Fruit fly (Drosophila melanogaster) whole organism, embryonic: ENCODE measurements around the gene PhKgamma.

Experiments
- Ada2b ChIP-seq: fragments of 200-800 bp; sonication (Bioruptor generic); IDR thresholded peaks from 2 replicates; pipeline ENCODE4 v1.3.6; 2022; ENCODE audit warnings: missing biosample characterization, missing genetic modification characterization
- Atf-2 ChIP-seq: fragments of 200-800 bp; sonication (Bioruptor generic); optimal IDR thresholded peaks from 2 replicates; lab custom pipeline; 2016; ENCODE audit warnings: missing biosample characterization, missing genetic modification characterization
- BtbVII ChIP-seq: fragments of 200-800 bp; sonication (Bioruptor generic); optimal IDR thresholded peaks from 3 replicates; lab custom pipeline; 2017; ENCODE audit warnings: missing biosample characterization, mild to moderate bottlenecking, missing genetic modification characterization
- CG10274 ChIP-seq: fragments of 200-800 bp; sonication (Bioruptor generic); optimal IDR thresholded peaks from 3 replicates; lab custom pipeline; 2017; ENCODE audit warnings: missing biosample characterization, mild to moderate bottlenecking, missing genetic modification characterization
- CG11695 ChIP-seq: fragments of 200-800 bp; sonication (Bioruptor generic); IDR thresholded peaks from 3 replicates; pipeline ENCODE4 v1.3.6; 2022; ENCODE audit warnings: missing biosample characterization, missing genetic modification characterization
- CG1233 ChIP-seq: fragments of 200-800 bp; sonication (Bioruptor generic); optimal IDR thresholded peaks from 4 replicates; lab custom pipeline; 2018; ENCODE audit warnings: missing biosample characterization, mild to moderate bottlenecking, missing genetic modification characterization
- CG12744 ChIP-seq: fragments of 200-800 bp; sonication (Bioruptor generic); optimal IDR thresholded peaks from 2 replicates; lab custom pipeline; 2016; ENCODE audit warnings: missing biosample characterization, missing genetic modification characterization
- CG13287 ChIP-seq: fragments of 200-800 bp; sonication (Bioruptor generic); IDR thresholded peaks from 2 replicates; pipeline ENCODE4 v1.3.6; 2022; ENCODE audit warnings: missing biosample characterization, missing genetic modification characterization; ENCODE audit not compliant: partially characterized antibody
- CG1603 ChIP-seq: fragments of 200-800 bp; sonication (Bioruptor generic); optimal IDR thresholded peaks from 2 replicates; lab custom pipeline; 2019; ENCODE audit warnings: missing biosample characterization, mild to moderate bottlenecking, missing genetic modification characterization, moderate library complexity
- CG1647 ChIP-seq: fragments of 200-800 bp; sonication (Bioruptor generic); optimal IDR thresholded peaks from 3 replicates; lab custom pipeline; 2016; ENCODE audit warnings: missing biosample characterization, missing genetic modification characterization
- CG16779 ChIP-seq: fragments of 200-800 bp; sonication (Bioruptor generic); IDR thresholded peaks from 2 replicates; pipeline ENCODE4 v1.3.6; 2022; ENCODE audit warnings: missing biosample characterization, missing genetic modification characterization
- CG31441 ChIP-seq: fragments of 200-800 bp; sonication (Bioruptor generic); IDR thresholded peaks from 2 replicates; pipeline ENCODE4 v1.3.6; 2022; ENCODE audit warnings: missing biosample characterization, missing genetic modification characterization
- CG33213 ChIP-seq: fragments of 200-800 bp; sonication (Bioruptor generic); optimal IDR thresholded peaks from 3 replicates; lab custom pipeline; 2016; ENCODE audit warnings: missing biosample characterization, missing genetic modification characterization
- CG3726 ChIP-seq: fragments of 200-800 bp; sonication (Bioruptor generic); IDR thresholded peaks from 3 replicates; pipeline ENCODE4, ENCODE4 v1.3.6; 2022; ENCODE audit warnings: missing biosample characterization, missing genetic modification characterization
- CG3847 ChIP-seq: fragments of 200-800 bp; sonication (Bioruptor generic); IDR thresholded peaks from 2 replicates; pipeline ENCODE4 v1.3.6; 2022; ENCODE audit warnings: missing biosample characterization, missing genetic modification characterization
- CG7556 ChIP-seq: fragments of 200-800 bp; sonication (Bioruptor generic); optimal IDR thresholded peaks from 2 replicates; lab custom pipeline; 2017; ENCODE audit warnings: missing biosample characterization, mild to moderate bottlenecking, missing genetic modification characterization
- D19A ChIP-seq: fragments of 200-800 bp; optimal IDR thresholded peaks from 3 replicates; lab custom pipeline; 2019; ENCODE audit warnings: missing biosample characterization, mild to moderate bottlenecking, missing genetic modification characterization, moderate library complexity
- Dp ChIP-seq: fragments of 200-800 bp; sonication (Bioruptor generic); optimal IDR thresholded peaks from 2 replicates; lab custom pipeline; 2018; ENCODE audit warnings: missing biosample characterization, mild to moderate bottlenecking, missing genetic modification characterization, moderate library complexity
- HHEX ChIP-seq: fragments of 200-800 bp; sonication (Bioruptor generic); optimal IDR thresholded peaks from 3 replicates; lab custom pipeline; 2017; ENCODE audit warnings: missing biosample characterization, mild to moderate bottlenecking, missing genetic modification characterization, missing genetic modification reagents
- Med ChIP-seq: fragments of 200-800 bp; sonication (Bioruptor generic); peaks from one replicate; lab custom pipeline; 2016; ENCODE audit warnings: missing biosample characterization, missing genetic modification characterization, mild to moderate bottlenecking, inconsistent platforms, moderate library complexity
- NC2β ChIP-seq: fragments of 200-800 bp; sonication (Bioruptor generic); optimal IDR thresholded peaks from 2 replicates; lab custom pipeline; 2016; ENCODE audit warnings: missing biosample characterization, missing genetic modification characterization
- Sox100B ChIP-seq: fragments of 200-800 bp; sonication (Bioruptor generic); optimal IDR thresholded peaks from 3 replicates; lab custom pipeline; 2018; ENCODE audit warnings: missing biosample characterization, mild to moderate bottlenecking, missing genetic modification characterization
- Sry-β ChIP-seq: fragments of 200-800 bp; sonication (Bioruptor generic); optimal IDR thresholded peaks from 2 replicates; lab custom pipeline; 2018; ENCODE audit warnings: missing biosample characterization, mild to moderate bottlenecking, missing genetic modification characterization, moderate library complexity
- Xbp1 ChIP-seq: fragments of 200-800 bp; sonication (Bioruptor generic); optimal IDR thresholded peaks from 3 replicates; lab custom pipeline; 2016; ENCODE audit warnings: missing biosample characterization, mild to moderate bottlenecking, missing genetic modification characterization
- YL-1 ChIP-seq: fragments of 200-800 bp; sonication (Bioruptor generic); optimal IDR thresholded peaks from 3 replicates; lab custom pipeline; 2017; ENCODE audit warnings: missing biosample characterization, mild to moderate bottlenecking, missing genetic modification characterization
- ab ChIP-seq: fragments of 200-800 bp; sonication (Bioruptor generic); optimal IDR thresholded peaks from 2 replicates; lab custom pipeline; 2016; ENCODE audit warnings: missing biosample characterization, missing genetic modification characterization
- bowl ChIP-seq: fragments of 200-800 bp; sonication (Bioruptor generic); IDR thresholded peaks from 2 replicates; pipeline ENCODE4 v1.3.6; 2022; ENCODE audit warnings: missing biosample characterization, missing genetic modification characterization
- br ChIP-seq: fragments of >200 bp; optimal IDR thresholded peaks from 2 replicates; lab custom pipeline; 2017
- bsh ChIP-seq, 2 experiments: fragments of 200-800 bp; sonication (Bioruptor generic); optimal IDR thresholded peaks; 2 replicates each; lab custom pipeline; 2017 to 2018; ENCODE audit warnings: mild to moderate bottlenecking in 2 of 2, missing biosample characterization in 2 of 2, missing genetic modification characterization in 2 of 2, moderate library complexity in 1 of 2
- cad ChIP-seq: fragments of >200 bp; optimal IDR thresholded peaks from 2 replicates; lab custom pipeline; 2017; ENCODE audit warnings: missing biosample characterization, missing genetic modification characterization
- cas ChIP-seq: fragments of 200-800 bp; sonication (Bioruptor generic); IDR thresholded peaks from 2 replicates; pipeline ENCODE4 v1.3.6; 2022; ENCODE audit warnings: missing biosample characterization, missing genetic modification characterization
- croc ChIP-seq: fragments of 200-800 bp; sonication (Bioruptor generic); conservative IDR thresholded peaks from 3 replicates; pipeline ENCODE4 v1.3.6; 2022; ENCODE audit warnings: missing biosample characterization, missing genetic modification characterization
- disco-r ChIP-seq: fragments of 200-800 bp; sonication (Bioruptor generic); optimal IDR thresholded peaks from 2 replicates; lab custom pipeline; 2016; ENCODE audit warnings: missing biosample characterization, missing genetic modification characterization
- ewg ChIP-seq: fragments of 200-800 bp; sonication (Bioruptor generic); optimal IDR thresholded peaks from 3 replicates; lab custom pipeline; 2017; ENCODE audit warnings: mild to moderate bottlenecking, missing biosample characterization, missing genetic modification reagents, missing genetic modification characterization
- gt ChIP-seq: fragments of 200-800 bp; sonication (Bioruptor generic); IDR thresholded peaks from 2 replicates; pipeline ENCODE4 v1.3.6; 2022; ENCODE audit warnings: missing biosample characterization, missing genetic modification characterization
- jing ChIP-seq: fragments of 200-800 bp; sonication (Bioruptor generic); optimal IDR thresholded peaks from 2 replicates; lab custom pipeline; 2018; ENCODE audit warnings: missing biosample characterization, mild to moderate bottlenecking, missing genetic modification characterization
- lbe ChIP-seq: fragments of 200-800 bp; sonication (Bioruptor generic); optimal IDR thresholded peaks from 2 replicates; lab custom pipeline; 2016; ENCODE audit warnings: missing biosample characterization, mild to moderate bottlenecking, missing genetic modification characterization
- lola ChIP-seq, 3 experiments: fragments of >200 bp in 2 of 3; fragments of 200-800 bp in 1 of 3; sonication (Bioruptor generic) in 1 of 3; optimal IDR thresholded peaks; 2 replicates each; lab custom pipeline; 2017 to 2019; ENCODE audit warnings: missing biosample characterization in 3 of 3, missing genetic modification characterization in 3 of 3, mild to moderate bottlenecking in 1 of 3, moderate library complexity in 1 of 3
- maf-S ChIP-seq: fragments of 200-800 bp; sonication (Bioruptor generic); optimal IDR thresholded peaks from 2 replicates; lab custom pipeline; 2016; ENCODE audit warnings: missing biosample characterization, missing genetic modification characterization
- onecut ChIP-seq: fragments of 200-800 bp; sonication (Bioruptor generic); IDR thresholded peaks from 2 replicates; pipeline ENCODE4 v1.3.6; 2022; ENCODE audit warnings: missing biosample characterization, missing genetic modification characterization
- pnt ChIP-seq: fragments of 200-800 bp; sonication (Bioruptor generic); optimal IDR thresholded peaks from 3 replicates; lab custom pipeline; 2016; ENCODE audit warnings: missing biosample characterization, missing genetic modification characterization
- repo ChIP-seq: fragments of 200-800 bp; sonication (Bioruptor generic); optimal IDR thresholded peaks from 2 replicates; lab custom pipeline; 2016; ENCODE audit warnings: missing biosample characterization, missing genetic modification characterization
- sr ChIP-seq: fragments of 200-800 bp; sonication (Bioruptor generic); IDR thresholded peaks from 3 replicates; pipeline ENCODE4 v1.3.6; 2022; ENCODE audit warnings: missing biosample characterization, missing genetic modification characterization
- sug ChIP-seq: fragments of 200-800 bp; optimal IDR thresholded peaks from 2 replicates; lab custom pipeline; 2019; ENCODE audit warnings: missing biosample characterization, mild to moderate bottlenecking, missing genetic modification characterization, moderate library complexity
- ttk ChIP-seq: fragments of 200-800 bp; sonication (Bioruptor generic); IDR thresholded peaks from 2 replicates; pipeline ENCODE4 v2.1.2; 2022; ENCODE audit warnings: missing biosample characterization, missing genetic modification characterization
- twi ChIP-seq: fragments of 200-800 bp; optimal IDR thresholded peaks from 2 replicates; lab custom pipeline; 2019; ENCODE audit warnings: missing biosample characterization, mild to moderate bottlenecking, missing genetic modification characterization, moderate library complexity
- vfl ChIP-seq: fragments of 200-800 bp; sonication (Bioruptor generic); optimal IDR thresholded peaks from 2 replicates; lab custom pipeline; 2016; ENCODE audit warnings: missing biosample characterization, missing genetic modification characterization
- wek ChIP-seq: fragments of 200-800 bp; sonication (Bioruptor generic); optimal IDR thresholded peaks from 3 replicates; lab custom pipeline; 2018; ENCODE audit warnings: missing biosample characterization, mild to moderate bottlenecking, missing genetic modification characterization, moderate library complexity
- yki ChIP-seq: fragments of >200 bp; optimal IDR thresholded peaks from 3 replicates; lab custom pipeline; 2018
- zen ChIP-seq: fragments of 200-800 bp; sonication (Bioruptor generic); optimal IDR thresholded peaks from 3 replicates; lab custom pipeline; 2018; ENCODE audit warnings: missing biosample characterization, mild to moderate bottlenecking, missing genetic modification characterization, moderate library complexity
- zf30C ChIP-seq: fragments of 200-800 bp; sonication (Bioruptor generic); optimal IDR thresholded peaks from 3 replicates; lab custom pipeline; 2018; ENCODE audit warnings: missing biosample characterization, mild to moderate bottlenecking, missing genetic modification characterization
- zfh1 ChIP-seq: fragments of 200-800 bp; sonication (Bioruptor generic); IDR thresholded peaks from 3 replicates; pipeline ENCODE4 v1.3.6; 2022; ENCODE audit warnings: missing biosample characterization, missing genetic modification characterization

PhKgamma gene

DNA sequence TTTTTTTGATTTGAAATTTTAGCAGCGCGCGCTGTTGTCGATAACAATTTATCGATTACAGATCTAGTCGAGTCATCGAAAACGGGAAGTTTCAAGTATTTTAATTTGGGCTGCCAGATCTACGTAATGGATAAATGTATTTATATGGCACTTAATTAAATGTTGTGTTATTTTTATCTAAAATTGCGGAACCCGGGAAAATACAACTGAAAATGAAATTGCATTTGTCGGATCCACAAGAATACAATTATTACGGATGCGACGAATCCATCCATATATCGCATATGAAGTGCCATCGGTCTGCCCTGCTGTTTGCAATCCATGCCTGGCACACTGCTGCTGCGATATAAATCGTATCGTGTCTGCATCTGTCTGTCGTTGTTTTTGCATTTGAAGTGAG lies 25.2 kb downstream of the PhKgamma start, which contains the start of gene Tango10 (continued):
- no peak for TF ChIP-seq Sox100B (GFP tag; lab: Kevin White, UChicago)
- TF ChIP-seq YL-1 (GFP tag; lab: Kevin White, UChicago): peak; percentile 63
- no peak for TF ChIP-seq yki (lab: Kevin White, UChicago)
- TF ChIP-seq CG1233: no peak
- no peak for TF ChIP-seq cas
- peak; percentile 27 for TF ChIP-seq vfl
- peak; percentile 2 for TF ChIP-seq Atf-2
- no peak for TF ChIP-seq CG3726
- TF ChIP-seq zf30C (GFP tag; lab: Kevin White, UChicago): no peak
- TF ChIP-seq Xbp1 (GFP tag; lab: Kevin White, UChicago): peak; percentile 67
- peak; percentile 21 for TF ChIP-seq pnt
- TF ChIP-seq CG12744 (GFP tag; lab: Kevin White, UChicago): no peak
- no peak for TF ChIP-seq cad (GFP tag; lab: Kevin White, UChicago)
- peak; percentile 79 for TF ChIP-seq CG1603 (tag; lab: Kevin White, UChicago)
- peak; percentile 23 for TF ChIP-seq CG7556
- no peak for TF ChIP-seq wek
- peak; percentile 18 for TF ChIP-seq lbe (GFP tag; lab: Kevin White, UChicago)
- peak in 1 of 3 experiments; percentile 64 for TF ChIP-seq lola (GFP tag; optimal IDR thresholded peaks at IDR 0.05; lab: Kevin White, UChicago)
- no peak for TF ChIP-seq sr (GFP tag; lab: Robert Waterston, UW)
- TF ChIP-seq br (lab: Kevin White, UChicago): no peak
- TF ChIP-seq maf-S (GFP tag; lab: Kevin White, UChicago): peak; percentile 48
- TF ChIP-seq bsh (GFP tag; optimal IDR thresholded peaks at IDR 0.05; lab: Kevin White, UChicago): peak in 1 of 2 experiments; percentile 20
- no peak for TF ChIP-seq ttk
- peak; percentile 78 for TF ChIP-seq Med (GFP tag; lab: Kevin White, UChicago)
- TF ChIP-seq D19A: peak; percentile 12
- TF ChIP-seq Sry-β (GFP tag; lab: Kevin White, UChicago): no peak
- TF ChIP-seq ewg (GFP tag; lab: Kevin White, UChicago): peak; percentile 42
- peak; percentile 87 for TF ChIP-seq Dp
- peak; percentile 57 for TF ChIP-seq zen (tag; lab: Kevin White, UChicago)
- peak; percentile 1 for TF ChIP-seq repo
- no peak for TF ChIP-seq twi (tag; lab: Kevin White, UChicago)
- peak; percentile 23 for TF ChIP-seq onecut (GFP tag; lab: Robert Waterston, UW)
- TF ChIP-seq CG16779 (GFP tag; lab: Robert Waterston, UW): no peak
- no peak for TF ChIP-seq gt (GFP tag; lab: Robert Waterston, UW)
- peak; percentile 53 for TF ChIP-seq sug (tag; lab: Kevin White, UChicago)
- no peak for TF ChIP-seq BtbVII (GFP tag; lab: Kevin White, UChicago)
- peak; percentile 46 for TF ChIP-seq NC2β (GFP tag; lab: Kevin White, UChicago)
- no peak for TF ChIP-seq HHEX (GFP tag; lab: Kevin White, UChicago)
- TF ChIP-seq croc (GFP tag; lab: Robert Waterston, UW): peak; percentile 24; the same call in 1 of the 3 replicates
- TF ChIP-seq CG31441 (GFP tag; lab: Robert Waterston, UW): no peak; the same call in 1 of the 2 replicates
- TF ChIP-seq CG13287 (GFP tag; lab: Robert Waterston, UW): peak; percentile 88
- peak; percentile 65 for TF ChIP-seq CG3847 (GFP tag; lab: Robert Waterston, UW)
- no peak for TF ChIP-seq disco-r (GFP tag; lab: Kevin White, UChicago)
- no peak for TF ChIP-seq CG10274 (GFP tag; lab: Kevin White, UChicago)
- no peak for TF ChIP-seq ab (GFP tag; lab: Kevin White, UChicago)
- peak; percentile 46 for TF ChIP-seq CG1647 (GFP tag; lab: Kevin White, UChicago)
- TF ChIP-seq jing: no peak
- TF ChIP-seq bowl: no peak
- TF ChIP-seq zfh1 (GFP tag; lab: Robert Waterston, UW): 0 out of 3 replicates have a peak, but pooled peaks have one; percentile 16
- 0 out of 2 replicates have a peak, but pooled peaks have one; percentile 24 for TF ChIP-seq Ada2b (GFP tag; lab: Robert Waterston, UW)
- peak; percentile 17 for TF ChIP-seq CG33213 (GFP tag; lab: Kevin White, UChicago)
- no peak for TF ChIP-seq CG11695 (GFP tag; lab: Robert Waterston, UW)
